Fruit fly (Drosophila melanogaster): ENCODE data around the gene CG45075.
A peak's percentile ranks its signal among the peaks of the same experiment; 100 is the strongest.

CG45075 gene

dm6 chr2L:6082936-6083627 lies 8.1 kb upstream of the CG45075 start (continued):
- TF ChIP-seq lab (GFP tag; optimal IDR thresholded peaks at IDR 0.05) = peak; percentile 56
- peak; percentile 4 for TF ChIP-seq CG2120 (GFP tag; optimal IDR thresholded peaks at IDR 0.05)
- peak; percentile 14; the same call in 1 of the 2 replicates for TF ChIP-seq NFAT (GFP tag; IDR thresholded peaks at IDR 0.05)
- TF ChIP-seq cwo (GFP tag; optimal IDR thresholded peaks at IDR 0.05) = peak; percentile 89
- peak; percentile 55 for TF ChIP-seq CG13894 (tag; optimal IDR thresholded peaks at IDR 0.05)
- TF ChIP-seq CG9932 (GFP tag; IDR thresholded peaks at IDR 0.05) = 0 out of 2 replicates have a peak, but pooled peaks have one; percentile 7
- TF ChIP-seq CG1233 (GFP tag; optimal IDR thresholded peaks at IDR 0.05) = peak; percentile 2
- peak; percentile 75 for TF ChIP-seq CrebB (tag; optimal IDR thresholded peaks at IDR 0.05)
- peak; percentile 60 for TF ChIP-seq cg (GFP tag; optimal IDR thresholded peaks at IDR 0.05)
- TF ChIP-seq CG14710 (tag; optimal IDR thresholded peaks at IDR 0.05) = no peak

dm6 chr2L:6084694-6085093 lies 6.5 kb upstream of the CG45075 start:
- TF ChIP-seq CG17186 (GFP tag; optimal IDR thresholded peaks at IDR 0.05) (no peak), MTF-1 (GFP tag; optimal IDR thresholded peaks at IDR 0.05; ENCODE audit: borderline replicate concordance) (peak; percentile 38), CG10543 (GFP tag; optimal IDR thresholded peaks at IDR 0.05) (peak; percentile 9), GATAe (GFP tag; conservative IDR thresholded peaks at IDR 0.05) (peak; percentile 51; the same call in 1 of the 2 replicates), CG8290 (GFP tag; optimal IDR thresholded peaks at IDR 0.05) (no peak), CG8290 (tag; optimal IDR thresholded peaks at IDR 0.05) (peak in 1 of 2 experiments; percentile 2), Hey (tag; optimal IDR thresholded peaks at IDR 0.05) (peak; percentile 7), CG31388 (GFP tag; optimal IDR thresholded peaks at IDR 0.05) (no peak), Adf1 (GFP tag; IDR thresholded peaks at IDR 0.05) (peak; percentile 26; the same call in 1 of the 2 replicates), mirr (GFP tag; optimal IDR thresholded peaks at IDR 0.05) (peak; percentile 85), CG3407 (GFP tag; optimal IDR thresholded peaks at IDR 0.05) (no peak), sd (tag; optimal IDR thresholded peaks at IDR 0.05) (peak; percentile 53), CG2199 (GFP tag; IDR thresholded peaks at IDR 0.05) (peak; percentile 91), Med (GFP tag) (peak; percentile 63), CG18599 (GFP tag; optimal IDR thresholded peaks at IDR 0.05) (peak; percentile 19), chn (GFP tag; optimal IDR thresholded peaks at IDR 0.05) (no peak), CG3163 (GFP tag; optimal IDR thresholded peaks at IDR 0.05) (no peak), Deaf1 (tag; optimal IDR thresholded peaks at IDR 0.05) (peak; percentile 17), CG34376 (GFP tag; optimal IDR thresholded peaks at IDR 0.05) (peak; percentile 63), cwo (GFP tag; optimal IDR thresholded peaks at IDR 0.05) (peak; percentile 67), CG6175 (GFP tag; IDR thresholded peaks at IDR 0.05) (0 out of 3 replicates have a peak, but pooled peaks have one; percentile 15), ab (GFP tag; optimal IDR thresholded peaks at IDR 0.05) (no peak), exex (tag; optimal IDR thresholded peaks at IDR 0.05) (peak; percentile 91), CG13894 (tag; optimal IDR thresholded peaks at IDR 0.05) (no peak), sug (tag; optimal IDR thresholded peaks at IDR 0.05) (peak; percentile 63)

dm6 chr2L:6085733-6086317 lies 5.4 kb upstream of the CG45075 start:
- TF ChIP-seq NFAT (GFP tag; IDR thresholded peaks at IDR 0.05) = peak; percentile 48; the same call in 1 of the 2 replicates
- no peak for TF ChIP-seq NC2β (GFP tag; optimal IDR thresholded peaks at IDR 0.05)
- no peak for TF ChIP-seq CG7372 (GFP tag; IDR thresholded peaks at IDR 0.05)
- peak; percentile 20 for TF ChIP-seq CG13624 (GFP tag; optimal IDR thresholded peaks at IDR 0.05)
- no peak for TF ChIP-seq MESR4 (GFP tag; optimal IDR thresholded peaks at IDR 0.05)
- peak; percentile 93 for TF ChIP-seq abd-A (tag; optimal IDR thresholded peaks at IDR 0.05)
- TF ChIP-seq schlank (tag; optimal IDR thresholded peaks at IDR 0.05) = peak; percentile 18
- peak; percentile 50; the same call in 2 of the 3 replicates for TF ChIP-seq Dbx (GFP tag; IDR thresholded peaks at IDR 0.05)
- TF ChIP-seq H15 (GFP tag; IDR thresholded peaks at IDR 0.05) = no peak
- TF ChIP-seq cas (GFP tag; IDR thresholded peaks at IDR 0.05) = 0 out of 2 replicates have a peak, but pooled peaks have one; percentile 9
- TF ChIP-seq CG6175 (GFP tag; IDR thresholded peaks at IDR 0.05) = 0 out of 3 replicates have a peak, but pooled peaks have one; percentile 34
- TF ChIP-seq Sry-β (GFP tag; optimal IDR thresholded peaks at IDR 0.05) = no peak
- no peak for TF ChIP-seq tna (GFP tag; IDR thresholded peaks at IDR 0.05; ENCODE audit: partially characterized antibody)
- no peak for TF ChIP-seq grau (tag; optimal IDR thresholded peaks at IDR 0.05)
- no peak for TF ChIP-seq gsb (GFP tag; IDR thresholded peaks at IDR 0.05)
- no peak for TF ChIP-seq CG11247 (GFP tag; IDR thresholded peaks at IDR 0.05)

Data from whole organism, embryonic.